Fruit fly (Drosophila melanogaster): ENCODE measurements around the gene CG4325.
A peak's percentile ranks its signal among the peaks of the same experiment; 100 is the strongest.

Gene CG4325

dm6 chrX:2005840-2006239 is 37.8 kb downstream of the CG4325 start (continued):
- TF ChIP-seq vfl (GFP tag; optimal IDR thresholded peaks at IDR 0.05) (no peak), Nf-YB (GFP tag; optimal IDR thresholded peaks at IDR 0.05) (peak; percentile 39), dmrt11E (tag; optimal IDR thresholded peaks at IDR 0.05) (peak; percentile 42), CG2678 (tag; optimal IDR thresholded peaks at IDR 0.05) (peak; percentile 58), br (optimal IDR thresholded peaks at IDR 0.05) (no peak), Fer1 (GFP tag; optimal IDR thresholded peaks at IDR 0.05) (peak; percentile 71), crp (GFP tag; optimal IDR thresholded peaks at IDR 0.05) (peak in 1 of 2 experiments; percentile 16), CG13424 (tag; optimal IDR thresholded peaks at IDR 0.05) (peak; percentile 42), nerfin-1 (tag; optimal IDR thresholded peaks at IDR 0.05) (peak; percentile 73), Hr39 (optimal IDR thresholded peaks at IDR 0.05) (no peak), CG15479 (GFP tag; optimal IDR thresholded peaks at IDR 0.05) (no peak), Lpt (GFP tag; optimal IDR thresholded peaks at IDR 0.05) (no peak), croc (GFP tag; conservative IDR thresholded peaks at IDR 0.05) (no peak), CG7357 (GFP tag; IDR thresholded peaks at IDR 0.05) (no peak), Oli (tag; optimal IDR thresholded peaks at IDR 0.05) (peak; percentile 46), Side (GFP tag; optimal IDR thresholded peaks at IDR 0.05) (peak; percentile 72), pzg (GFP tag; optimal IDR thresholded peaks at IDR 0.05) (peak; percentile 14), sisA (GFP tag; IDR thresholded peaks at IDR 0.05) (no peak), grau (tag; optimal IDR thresholded peaks at IDR 0.05) (peak; percentile 51), Ssrp (tag; optimal IDR thresholded peaks at IDR 0.05) (peak; percentile 8), inv (GFP tag; IDR thresholded peaks at IDR 0.05; ENCODE audit: partially characterized antibody) (no peak), Gsc (GFP tag; IDR thresholded peaks at IDR 0.05) (no peak), lov (optimal IDR thresholded peaks at IDR 0.05) (no peak), lov (GFP tag; IDR thresholded peaks at IDR 0.05) (peak; percentile 81; the same call in 2 of the 3 replicates), seq (GFP tag; IDR thresholded peaks at IDR 0.05) (0 out of 2 replicates have a peak, but pooled peaks have one; percentile 24), CG3407 (GFP tag; optimal IDR thresholded peaks at IDR 0.05) (peak; percentile 22), CG34224 (GFP tag; IDR thresholded peaks at IDR 0.05; ENCODE audit: partially characterized antibody) (no peak), CG16779 (GFP tag; IDR thresholded peaks at IDR 0.05) (no peak), jigr1 (GFP tag; IDR thresholded peaks at IDR 0.05) (no peak), CG17568 (GFP tag; optimal IDR thresholded peaks at IDR 0.05) (no peak), BEAF-32 (GFP tag; optimal IDR thresholded peaks at IDR 0.05) (no peak), ems (GFP tag; optimal IDR thresholded peaks at IDR 0.05) (peak; percentile 57), CG8388 (GFP tag; optimal IDR thresholded peaks at IDR 0.05) (peak; percentile 54), hbn (GFP tag; IDR thresholded peaks at IDR 0.05; ENCODE audit: partially characterized antibody) (no peak), ara (GFP tag; IDR thresholded peaks at IDR 0.05) (peak; percentile 14; the same call in 1 of the 2 replicates), gsb-n (tag; optimal IDR thresholded peaks at IDR 0.05) (peak; percentile 57), CG14441 (GFP tag; IDR thresholded peaks at IDR 0.05) (peak; percentile 54; the same call in 1 of the 2 replicates), Ravus (GFP tag; IDR thresholded peaks at IDR 0.05) (no peak), CG10209 (GFP tag; optimal IDR thresholded peaks at IDR 0.05) (peak; percentile 54), CG11456 (GFP tag; IDR thresholded peaks at IDR 0.05) (peak; percentile 73; the same call in 2 of the 3 replicates), pan (optimal IDR thresholded peaks at IDR 0.05) (no peak), pan (GFP tag; optimal IDR thresholded peaks at IDR 0.05 in 1 of 2, IDR thresholded peaks at IDR 0.05 in 1 of 2) (peak in 1 of 2 experiments; percentile 79), Drgx (GFP tag; IDR thresholded peaks at IDR 0.05) (0 out of 2 replicates have a peak, but pooled peaks have one; percentile 18), CG10565 (GFP tag; optimal IDR thresholded peaks at IDR 0.05) (no peak), Sox100B (GFP tag; optimal IDR thresholded peaks at IDR 0.05) (no peak), CG17802 (tag; optimal IDR thresholded peaks at IDR 0.05) (peak; percentile 53), nerfin-2 (GFP tag; IDR thresholded peaks at IDR 0.05; ENCODE audit: partially characterized antibody) (no peak), sima (GFP tag; optimal IDR thresholded peaks at IDR 0.05) (no peak), slbo (GFP tag; IDR thresholded peaks at IDR 0.05) (peak; percentile 13; the same call in 1 of the 2 replicates), CG32772 (GFP tag; IDR thresholded peaks at IDR 0.05) (peak; percentile 52; the same call in 1 of the 2 replicates), Rfx (GFP tag; IDR thresholded peaks at IDR 0.05) (peak; percentile 67)
